Worm (Caenorhabditis elegans): Measurements from ENCODE around the gene T01B7.5.
A peak's percentile ranks its signal among the peaks of the same experiment; 100 is the strongest.

The T01B7.5 gene

DNA sequence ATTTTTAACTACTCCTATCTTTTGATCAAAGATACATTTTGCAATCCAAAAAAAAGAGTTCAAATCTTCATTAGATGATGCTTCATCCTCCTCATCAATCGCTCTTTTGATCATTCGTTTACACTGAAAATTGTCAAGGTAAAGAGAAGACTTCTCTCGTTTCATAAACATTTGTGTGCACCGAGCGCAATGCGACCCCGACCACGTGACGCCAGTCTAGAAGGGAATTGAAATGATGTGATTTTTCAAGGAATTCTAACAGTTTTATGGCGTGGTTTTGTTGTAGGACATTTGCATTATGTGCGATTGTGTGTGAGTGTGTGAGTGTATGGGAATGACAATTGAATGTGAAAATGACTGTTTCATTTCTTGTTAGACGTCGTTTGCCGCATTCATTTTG lies 24.6 kb downstream of the T01B7.5 start:
- peak in 1 of 2 experiments; percentile 74 for TF ChIP-seq mdl-1 (tag; optimal IDR thresholded peaks at IDR 0.05)
- TF ChIP-seq R02D3.7 (tag; optimal IDR thresholded peaks at IDR 0.05) = no peak
- peak; percentile 62 for TF ChIP-seq F13H6.1 (tag; optimal IDR thresholded peaks at IDR 0.05)
- TF ChIP-seq nhr-129 (tag; optimal IDR thresholded peaks at IDR 0.05) = peak; percentile 70
- TF ChIP-seq fos-1 (tag; optimal IDR thresholded peaks at IDR 0.05) = peak; percentile 42
- peak; percentile 26 for TF ChIP-seq C34F6.9 (tag; optimal IDR thresholded peaks at IDR 0.05)
- no peak for TF ChIP-seq mbf-1 (tag; optimal IDR thresholded peaks at IDR 0.05)
- TF ChIP-seq lsy-2 (tag; optimal IDR thresholded peaks at IDR 0.05) = peak in 1 of 2 experiments; percentile 48
- no peak for TF ChIP-seq nhr-237 (tag; optimal IDR thresholded peaks at IDR 0.05)
- TF ChIP-seq ztf-1 (GFP tag; conservative IDR thresholded peaks at IDR 0.05) = no peak
- TF ChIP-seq ztf-4 (tag; optimal IDR thresholded peaks at IDR 0.05) = peak; percentile 15
- peak; percentile 1 for TF ChIP-seq lin-13 (GFP tag; optimal IDR thresholded peaks at IDR 0.05)
- peak; percentile 28 for TF ChIP-seq ama-1 (optimal IDR thresholded peaks at IDR 0.05)
- peak; percentile 29 for TF ChIP-seq nhr-6 (tag; optimal IDR thresholded peaks at IDR 0.05)
- TF ChIP-seq sma-9 (GFP tag; optimal IDR thresholded peaks at IDR 0.05) = peak; percentile 97
- TF ChIP-seq sma-9 (tag; optimal IDR thresholded peaks at IDR 0.05) = no peak

DNA sequence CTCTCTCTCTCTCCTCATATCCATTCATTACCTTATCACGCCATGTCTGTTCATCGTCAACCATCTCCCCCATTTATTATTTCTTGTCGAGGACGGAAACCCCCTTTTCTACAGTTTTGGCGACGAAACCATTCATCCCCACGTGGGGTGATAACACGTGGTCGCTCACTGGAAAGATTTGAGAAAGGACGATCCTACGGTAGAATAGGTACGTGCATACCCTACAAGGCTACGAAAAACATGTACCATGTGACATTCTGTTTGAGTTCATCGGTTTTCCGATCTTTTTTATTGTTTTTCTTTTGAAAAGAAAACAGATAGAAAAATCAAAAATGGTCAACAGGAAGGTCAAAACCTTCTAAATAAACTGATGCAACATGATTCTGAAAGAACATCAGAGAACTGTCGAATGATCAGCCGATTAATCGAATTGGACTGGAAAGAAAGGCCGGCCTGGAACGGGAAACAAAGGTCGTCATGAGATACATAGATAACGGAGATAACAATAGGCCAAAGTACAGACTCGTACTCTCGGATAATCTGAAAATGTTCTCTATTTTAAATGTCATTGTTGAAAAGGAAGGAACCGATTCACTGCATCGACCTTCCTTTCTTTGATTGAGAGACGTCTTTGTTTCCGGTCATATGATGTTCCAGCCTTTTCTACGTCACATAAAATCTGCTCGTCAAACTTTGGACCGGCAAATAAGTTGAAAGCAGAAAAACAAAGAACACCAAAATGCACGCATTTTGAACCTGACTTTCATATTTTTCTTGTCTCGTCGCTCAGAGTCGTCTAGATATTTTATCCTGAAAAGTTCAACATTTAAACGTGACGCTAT lies 25.6 kb downstream of the T01B7.5 start:
- TF ChIP-seq elt-1 (tag; optimal IDR thresholded peaks at IDR 0.05) (no peak), nhr-21 (tag; optimal IDR thresholded peaks at IDR 0.05) (peak; percentile 95), nhr-25 (tag; optimal IDR thresholded peaks at IDR 0.05) (peak; percentile 95), sma-9 (GFP tag; optimal IDR thresholded peaks at IDR 0.05) (peak; percentile 98), sma-9 (tag; optimal IDR thresholded peaks at IDR 0.05) (no peak), lin-13 (GFP tag; optimal IDR thresholded peaks at IDR 0.05) (peak; percentile 14), nhr-23 (tag; optimal IDR thresholded peaks at IDR 0.05) (no peak), mdl-1 (tag; optimal IDR thresholded peaks at IDR 0.05) (peak; percentile 89 to 90), Y55F3AM.14 (GFP tag; optimal IDR thresholded peaks at IDR 0.05) (peak; percentile 73), gmeb-1 (tag; optimal IDR thresholded peaks at IDR 0.05) (peak; percentile 66), C34F6.9 (tag; optimal IDR thresholded peaks at IDR 0.05) (peak; percentile 22), lin-11 (tag; optimal IDR thresholded peaks at IDR 0.05) (no peak), nhr-129 (tag; optimal IDR thresholded peaks at IDR 0.05) (peak; percentile 58), lin-39 (tag; optimal IDR thresholded peaks at IDR 0.05) (no peak), F13H6.1 (tag; optimal IDR thresholded peaks at IDR 0.05) (peak; percentile 38), lsy-2 (tag; optimal IDR thresholded peaks at IDR 0.05) (peak in 1 of 2 experiments; percentile 72), fos-1 (tag; optimal IDR thresholded peaks at IDR 0.05) (peak; percentile 18), sem-4 (tag; optimal IDR thresholded peaks at IDR 0.05) (peak; percentile 16), mab-5 (tag; optimal IDR thresholded peaks at IDR 0.05) (peak; percentile 14), skn-1 (tag; optimal IDR thresholded peaks at IDR 0.05) (no peak), crh-2 (tag; optimal IDR thresholded peaks at IDR 0.05) (peak; percentile 43), nhr-237 (tag; optimal IDR thresholded peaks at IDR 0.05) (no peak), egl-27 (tag; optimal IDR thresholded peaks at IDR 0.05) (peak; percentile 38), nhr-6 (tag; optimal IDR thresholded peaks at IDR 0.05) (peak; percentile 27), blmp-1 (tag; optimal IDR thresholded peaks at IDR 0.05; ENCODE audit: insufficient read depth) (peak; percentile 78)

DNA sequence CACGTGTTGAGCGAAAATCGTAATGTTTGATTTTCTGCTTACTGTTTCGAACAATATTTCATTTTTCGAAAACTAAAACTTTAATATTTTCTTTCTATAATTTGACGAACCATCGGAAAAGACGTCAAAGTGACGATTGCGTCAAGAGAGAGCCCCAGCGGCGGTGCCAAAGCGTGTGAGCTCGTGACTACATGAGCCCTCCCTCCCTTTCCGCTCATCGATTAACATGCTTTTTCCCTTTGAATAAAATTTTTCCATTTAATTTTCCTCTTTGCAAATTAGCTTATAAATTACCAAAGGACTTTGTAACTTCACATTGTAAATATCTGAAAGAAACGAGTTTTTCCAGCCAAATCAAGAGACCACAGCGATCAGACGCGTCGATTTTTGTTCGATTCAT lies 26.3 kb downstream of the T01B7.5 start:
- TF ChIP-seq fos-1 (tag; optimal IDR thresholded peaks at IDR 0.05) = no peak
- no peak for TF ChIP-seq nhr-77 (tag; optimal IDR thresholded peaks at IDR 0.05)
- peak; percentile 26 for TF ChIP-seq lin-11 (tag; optimal IDR thresholded peaks at IDR 0.05)
- no peak for TF ChIP-seq snpc-4 (tag; optimal IDR thresholded peaks at IDR 0.05)
- TF ChIP-seq sma-3 (GFP tag; optimal IDR thresholded peaks at IDR 0.05) = no peak
- peak; percentile 14 for TF ChIP-seq lin-13 (GFP tag; optimal IDR thresholded peaks at IDR 0.05)
- TF ChIP-seq mab-5 (tag; optimal IDR thresholded peaks at IDR 0.05) = no peak
- no peak for TF ChIP-seq alr-1 (tag; optimal IDR thresholded peaks at IDR 0.05)
- TF ChIP-seq ztf-1 (GFP tag; conservative IDR thresholded peaks at IDR 0.05) = no peak
- no peak for TF ChIP-seq nhr-12 (tag; optimal IDR thresholded peaks at IDR 0.05)
- TF ChIP-seq nhr-23 (tag; optimal IDR thresholded peaks at IDR 0.05) = no peak
- TF ChIP-seq unc-62 (GFP tag; optimal IDR thresholded peaks at IDR 0.05) = no peak
- TF ChIP-seq nhr-10 (tag; optimal IDR thresholded peaks at IDR 0.05) = no peak
- peak; percentile 34 for TF ChIP-seq C34F6.9 (tag; optimal IDR thresholded peaks at IDR 0.05)
- no peak for TF ChIP-seq zag-1 (tag; optimal IDR thresholded peaks at IDR 0.05)
- no peak for TF ChIP-seq nhr-11 (tag; optimal IDR thresholded peaks at IDR 0.05)
- TF ChIP-seq lsy-2 (tag; optimal IDR thresholded peaks at IDR 0.05) = peak in 1 of 2 experiments; percentile 49
- TF ChIP-seq dmd-4 (tag; optimal IDR thresholded peaks at IDR 0.05) = no peak
